Fruit fly (Drosophila melanogaster): Measurements from ENCODE around the gene Mnt.
A peak's percentile ranks its signal among the peaks of the same experiment; 100 is the strongest.

Gene Mnt

DNA sequence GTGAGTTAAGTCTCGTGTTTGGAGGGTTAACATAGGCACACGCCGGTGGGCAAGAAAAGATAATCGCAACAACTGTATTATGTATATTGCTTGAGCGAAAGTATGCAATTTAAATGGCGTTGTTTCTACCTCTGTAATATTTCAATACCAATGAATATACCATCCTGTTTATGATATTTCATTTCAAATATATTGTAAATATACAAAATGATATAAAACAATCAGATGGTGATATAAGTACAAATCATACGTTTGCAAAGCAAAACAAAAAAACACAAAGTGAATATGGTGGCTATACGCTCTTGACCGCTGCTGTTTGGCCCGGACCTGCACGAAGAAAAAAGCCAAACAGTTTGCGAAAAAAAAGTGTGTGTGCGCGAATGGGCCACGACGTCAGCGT, 76.6 kb downstream of the Mnt start (continued):
- no peak for TF ChIP-seq gro (GFP tag; optimal IDR thresholded peaks at IDR 0.05)
- peak; percentile 84 for TF ChIP-seq lbe (GFP tag; optimal IDR thresholded peaks at IDR 0.05)
- TF ChIP-seq hkb (optimal IDR thresholded peaks at IDR 0.05): no peak
- peak; percentile 81 for TF ChIP-seq hkb (GFP tag; IDR thresholded peaks at IDR 0.05)
- peak; percentile 70 for TF ChIP-seq Xrp1 (GFP tag; IDR thresholded peaks at IDR 0.05)
- no peak for TF ChIP-seq Myb (GFP tag; optimal IDR thresholded peaks at IDR 0.05)
- TF ChIP-seq CG30403 (GFP tag; optimal IDR thresholded peaks at IDR 0.05): peak; percentile 75
- TF ChIP-seq CkIIα-i1 (GFP tag; IDR thresholded peaks at IDR 0.05): no peak
- peak in 1 of 2 experiments; percentile 87 for TF ChIP-seq eve (GFP tag; optimal IDR thresholded peaks at IDR 0.05)
- peak; percentile 83 for TF ChIP-seq Oli (tag; optimal IDR thresholded peaks at IDR 0.05)
- TF ChIP-seq pfk (GFP tag; optimal IDR thresholded peaks at IDR 0.05): no peak
- TF ChIP-seq jing (GFP tag; optimal IDR thresholded peaks at IDR 0.05): peak; percentile 19
- TF ChIP-seq sisA (GFP tag; IDR thresholded peaks at IDR 0.05): peak; percentile 68
- TF ChIP-seq ttk (GFP tag; IDR thresholded peaks at IDR 0.05): no peak; the same call in 1 of the 2 replicates
- no peak for TF ChIP-seq CG10543 (GFP tag; optimal IDR thresholded peaks at IDR 0.05)
- no peak for TF ChIP-seq abd-A (tag; optimal IDR thresholded peaks at IDR 0.05)
- TF ChIP-seq CG15479 (GFP tag; optimal IDR thresholded peaks at IDR 0.05): no peak
- no peak for TF ChIP-seq NFAT (GFP tag; IDR thresholded peaks at IDR 0.05)
- no peak for TF ChIP-seq ftz-f1 (GFP tag; optimal IDR thresholded peaks at IDR 0.05)
- no peak for TF ChIP-seq repo (GFP tag; optimal IDR thresholded peaks at IDR 0.05)
- TF ChIP-seq CG6175 (GFP tag; IDR thresholded peaks at IDR 0.05): no peak
- TF ChIP-seq Sry-δ (GFP tag; optimal IDR thresholded peaks at IDR 0.05): no peak
- TF ChIP-seq da (GFP tag; optimal IDR thresholded peaks at IDR 0.05): no peak
- no peak for TF ChIP-seq mld (GFP tag; IDR thresholded peaks at IDR 0.05; ENCODE audit: partially characterized antibody)
- TF ChIP-seq CG7745 (tag; optimal IDR thresholded peaks at IDR 0.05): no peak
- no peak for TF ChIP-seq MTF-1 (GFP tag; optimal IDR thresholded peaks at IDR 0.05; ENCODE audit: borderline replicate concordance)
- TF ChIP-seq BtbVII (GFP tag; optimal IDR thresholded peaks at IDR 0.05): peak; percentile 79
- peak; percentile 64 for TF ChIP-seq Rfx (GFP tag; IDR thresholded peaks at IDR 0.05)
- peak; percentile 82 for TF ChIP-seq CG10147 (GFP tag; optimal IDR thresholded peaks at IDR 0.05)
- no peak for TF ChIP-seq CG11398 (GFP tag; optimal IDR thresholded peaks at IDR 0.05)
- TF ChIP-seq fu2 (GFP tag; optimal IDR thresholded peaks at IDR 0.05): no peak
- peak; percentile 8 for TF ChIP-seq YL-1 (GFP tag; optimal IDR thresholded peaks at IDR 0.05)

DNA sequence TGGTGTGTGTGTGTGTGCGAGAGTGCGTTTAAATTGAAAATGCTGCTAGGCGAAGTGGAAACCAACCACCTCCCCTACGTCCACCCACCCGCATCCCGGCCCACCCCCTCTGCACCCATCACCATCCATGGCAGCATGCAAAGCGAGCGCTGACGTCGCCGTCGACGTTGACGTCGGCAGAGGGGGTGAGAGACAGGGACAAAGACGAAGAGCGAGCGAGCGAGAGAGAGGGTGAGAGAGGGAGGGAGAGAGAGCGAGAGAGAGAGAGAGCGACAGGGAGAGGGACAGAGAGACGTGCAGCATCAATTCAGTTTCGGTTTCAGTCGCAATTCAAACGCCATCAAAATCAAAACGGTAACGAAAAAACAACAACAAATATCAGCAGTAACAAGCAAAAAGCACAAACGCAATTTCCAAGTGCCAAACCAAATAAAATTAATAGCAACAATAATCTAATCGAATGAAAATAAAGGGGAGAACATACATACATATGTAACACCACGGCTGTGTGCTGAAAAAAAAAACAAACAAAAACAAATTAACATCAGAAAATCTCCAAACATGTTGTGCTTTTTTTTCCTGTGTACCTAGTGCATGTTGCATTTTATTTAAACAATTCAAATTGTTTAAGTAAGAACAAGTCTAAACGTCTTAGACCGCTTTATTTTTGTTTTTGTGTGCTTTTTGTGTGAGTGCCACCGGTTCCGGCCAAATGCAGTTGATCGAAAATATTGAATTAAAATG, 77.3 kb downstream of the Mnt start:
- TF ChIP-seq CG32532 (GFP tag; IDR thresholded peaks at IDR 0.05): peak; percentile 60; the same call in 1 of the 2 replicates
- no peak for TF ChIP-seq ken (GFP tag; IDR thresholded peaks at IDR 0.05)
- TF ChIP-seq Scr (GFP tag; IDR thresholded peaks at IDR 0.05; ENCODE audit: partially characterized antibody): peak; percentile 35; the same call in 1 of the 2 replicates
- TF ChIP-seq yki (optimal IDR thresholded peaks at IDR 0.05): peak; percentile 81
- TF ChIP-seq fd102C (GFP tag; optimal IDR thresholded peaks at IDR 0.05): no peak
- peak; percentile 21; the same call in 1 of the 3 replicates for TF ChIP-seq z (GFP tag; IDR thresholded peaks at IDR 0.05)
- TF ChIP-seq chm (GFP tag; IDR thresholded peaks at IDR 0.05): 0 out of 2 replicates have a peak, but pooled peaks have one; percentile 52
- peak; percentile 51; the same call in 1 of the 2 replicates for TF ChIP-seq ttk (GFP tag; IDR thresholded peaks at IDR 0.05)
- TF ChIP-seq vvl (GFP tag; IDR thresholded peaks at IDR 0.05): peak; percentile 34; the same call in 1 of the 2 replicates
- no peak for TF ChIP-seq CG13123 (GFP tag; optimal IDR thresholded peaks at IDR 0.05)
- no peak for TF ChIP-seq lmd (GFP tag; IDR thresholded peaks at IDR 0.05)
- peak; percentile 99 for TF ChIP-seq crol (GFP tag; IDR thresholded peaks at IDR 0.05)
- no peak for TF ChIP-seq CG32772 (GFP tag; IDR thresholded peaks at IDR 0.05)
- TF ChIP-seq Med (GFP tag): peak; percentile 72
- no peak for TF ChIP-seq pan (optimal IDR thresholded peaks at IDR 0.05)
- TF ChIP-seq pan (GFP tag; optimal IDR thresholded peaks at IDR 0.05 in 1 of 2, IDR thresholded peaks at IDR 0.05 in 1 of 2): peak in 1 of 2 experiments; percentile 14
- no peak for TF ChIP-seq CG8290 (GFP tag; optimal IDR thresholded peaks at IDR 0.05)
- peak in 1 of 2 experiments; percentile 12 for TF ChIP-seq CG8290 (tag; optimal IDR thresholded peaks at IDR 0.05)
- TF ChIP-seq vfl (GFP tag; optimal IDR thresholded peaks at IDR 0.05): no peak
- 0 out of 2 replicates have a peak, but pooled peaks have one; percentile 20 for TF ChIP-seq hbn (GFP tag; IDR thresholded peaks at IDR 0.05; ENCODE audit: partially characterized antibody)
- no peak for TF ChIP-seq E2f1 (GFP tag; IDR thresholded peaks at IDR 0.05)
- TF ChIP-seq CG15479 (GFP tag; optimal IDR thresholded peaks at IDR 0.05): peak; percentile 14
